Fruit fly (Drosophila melanogaster) whole organism, embryonic: ENCODE data around the gene fan.

ENCODE experiments used
- B-H2 ChIP-seq: fragments of 200-800 bp; sonication (Bioruptor generic); optimal IDR thresholded peaks from 2 replicates; lab custom pipeline; 2018; ENCODE audit warnings: missing biosample characterization, mild to moderate bottlenecking, missing genetic modification characterization
- CG10366 ChIP-seq: fragments of 200-800 bp; sonication (Bioruptor generic); IDR thresholded peaks from 2 replicates; pipeline ENCODE4 v1.3.6; 2022; ENCODE audit warnings: missing biosample characterization, missing genetic modification characterization
- CG10431 ChIP-seq: fragments of 200-800 bp; sonication (Bioruptor generic); optimal IDR thresholded peaks from 3 replicates; lab custom pipeline; 2018; ENCODE audit warnings: missing biosample characterization, mild to moderate bottlenecking, missing genetic modification characterization
- CG11456 ChIP-seq: fragments of 200-800 bp; sonication (Bioruptor generic); IDR thresholded peaks from 3 replicates; pipeline ENCODE4 v1.3.6; 2022; ENCODE audit warnings: missing biosample characterization, missing genetic modification characterization
- CG11696 ChIP-seq: fragments of 200-800 bp; sonication (Bioruptor generic); IDR thresholded peaks from 2 replicates; pipeline ENCODE4 v1.3.6; 2022; ENCODE audit warnings: missing biosample characterization, missing genetic modification characterization
- CG14667 ChIP-seq: fragments of 200-800 bp; sonication (Bioruptor generic); IDR thresholded peaks from 2 replicates; pipeline ENCODE4 v1.3.6; 2022; ENCODE audit warnings: missing biosample characterization, missing genetic modification characterization
- CG15073 ChIP-seq: fragments of 200-800 bp; sonication (Bioruptor generic); optimal IDR thresholded peaks from 2 replicates; lab custom pipeline; 2016; ENCODE audit warnings: missing biosample characterization, missing genetic modification characterization
- CG15269 ChIP-seq: fragments of 200-800 bp; sonication (Bioruptor generic); optimal IDR thresholded peaks from 2 replicates; lab custom pipeline; 2018; ENCODE audit warnings: missing biosample characterization, mild to moderate bottlenecking, missing genetic modification characterization, moderate library complexity
- CG15514 ChIP-seq: fragments of 200-800 bp; sonication (Bioruptor generic); optimal IDR thresholded peaks from 3 replicates; lab custom pipeline; 2017; ENCODE audit warnings: missing biosample characterization, missing genetic modification characterization, mild to moderate bottlenecking, moderate library complexity, missing genetic modification reagents
- CG16863 ChIP-seq: fragments of 200-800 bp; sonication (Bioruptor generic); optimal IDR thresholded peaks from 3 replicates; lab custom pipeline; 2016; ENCODE audit warnings: missing biosample characterization, missing genetic modification characterization
- CG17912 ChIP-seq: fragments of 200-800 bp; sonication (Bioruptor generic); optimal IDR thresholded peaks from 2 replicates; lab custom pipeline; 2018; ENCODE audit warnings: missing biosample characterization, mild to moderate bottlenecking, missing genetic modification characterization
- CG18011 ChIP-seq: fragments of 200-800 bp; sonication (Bioruptor generic); optimal IDR thresholded peaks from 2 replicates; lab custom pipeline; 2017; ENCODE audit warnings: missing biosample characterization, missing genetic modification characterization, mild to moderate bottlenecking, moderate library complexity, missing genotype
- CG18764 ChIP-seq: fragments of 200-800 bp; sonication (Bioruptor generic); optimal IDR thresholded peaks from 3 replicates; lab custom pipeline; 2016; ENCODE audit warnings: missing biosample characterization, missing genetic modification characterization
- CG2199 ChIP-seq: fragments of 200-800 bp; sonication (Bioruptor generic); IDR thresholded peaks from 3 replicates; pipeline ENCODE4 v1.3.6; 2022; ENCODE audit warnings: missing biosample characterization, missing genetic modification characterization
- CG2875 ChIP-seq: fragments of 200-800 bp; sonication (Bioruptor generic); optimal IDR thresholded peaks from 2 replicates; lab custom pipeline; 2017; ENCODE audit warnings: missing biosample characterization, mild to moderate bottlenecking, missing genetic modification characterization, missing genetic modification reagents
- CG31224 ChIP-seq: fragments of 200-800 bp; sonication (Bioruptor generic); IDR thresholded peaks from 2 replicates; pipeline ENCODE4 v1.3.6; 2022; ENCODE audit warnings: missing biosample characterization, missing genetic modification characterization
- CG32532 ChIP-seq: fragments of 200-800 bp; sonication (Bioruptor generic); IDR thresholded peaks from 2 replicates; pipeline ENCODE4 v1.3.6; 2022; ENCODE audit warnings: missing biosample characterization, missing genetic modification characterization
- CG32767 ChIP-seq: fragments of 200-800 bp; sonication (Bioruptor generic); IDR thresholded peaks from 2 replicates; pipeline ENCODE4 v1.3.6; 2022; ENCODE audit warnings: missing biosample characterization, missing genetic modification characterization
- CG33557 ChIP-seq: fragments of 200-800 bp; sonication (Bioruptor generic); optimal IDR thresholded peaks from 2 replicates; lab custom pipeline; 2019; ENCODE audit warnings: missing biosample characterization, mild to moderate bottlenecking, missing genetic modification characterization, moderate library complexity
- CG34376 ChIP-seq: fragments of 200-800 bp; sonication (Bioruptor generic); optimal IDR thresholded peaks from 2 replicates; lab custom pipeline; 2018; ENCODE audit warnings: missing biosample characterization, mild to moderate bottlenecking, missing genetic modification characterization
- CG3847 ChIP-seq: fragments of 200-800 bp; sonication (Bioruptor generic); IDR thresholded peaks from 2 replicates; pipeline ENCODE4 v1.3.6; 2022; ENCODE audit warnings: missing biosample characterization, missing genetic modification characterization
- CG5245 ChIP-seq: fragments of 200-800 bp; sonication (Bioruptor generic); optimal IDR thresholded peaks from 3 replicates; lab custom pipeline; 2016; ENCODE audit warnings: missing biosample characterization, missing genetic modification characterization
- CG7839 ChIP-seq: fragments of 200-800 bp; sonication (Bioruptor generic); optimal IDR thresholded peaks from 3 replicates; lab custom pipeline; 2018; ENCODE audit warnings: missing biosample characterization, mild to moderate bottlenecking, missing genetic modification characterization, moderate library complexity
- CG8290 ChIP-seq, 3 experiments: fragments of 200-800 bp; sonication (Bioruptor generic); optimal IDR thresholded peaks; 2 replicates each; lab custom pipeline; 2016 to 2019; ENCODE audit warnings: missing biosample characterization in 3 of 3, missing genetic modification characterization in 3 of 3, mild to moderate bottlenecking in 2 of 3, moderate library complexity in 1 of 3
- CG8924 ChIP-seq: fragments of 200-800 bp; optimal IDR thresholded peaks from 3 replicates; lab custom pipeline; 2019; ENCODE audit warnings: missing biosample characterization, mild to moderate bottlenecking, missing genetic modification characterization, moderate library complexity
- CG9215 ChIP-seq: fragments of 200-800 bp; sonication (Bioruptor generic); IDR thresholded peaks from 2 replicates; pipeline ENCODE4 v1.3.6; 2022; ENCODE audit warnings: missing biosample characterization, missing genetic modification characterization
- CG9876 ChIP-seq: fragments of 200-800 bp; sonication (Bioruptor generic); optimal IDR thresholded peaks from 2 replicates; lab custom pipeline; 2016; ENCODE audit warnings: missing biosample characterization, missing genetic modification characterization
- Camta ChIP-seq: fragments of 200-800 bp; sonication (Bioruptor generic); optimal IDR thresholded peaks from 2 replicates; lab custom pipeline; 2016; ENCODE audit warnings: missing biosample characterization, missing genetic modification characterization
- Dip2 ChIP-seq: fragments of 200-800 bp; sonication (Bioruptor generic); IDR thresholded peaks from 2 replicates; pipeline ENCODE4 v1.3.6; 2022; ENCODE audit warnings: missing biosample characterization, missing genetic modification characterization
- Doc3 ChIP-seq: fragments of 200-800 bp; sonication (Bioruptor generic); IDR thresholded peaks from 3 replicates; pipeline ENCODE4 v1.3.6; 2022; ENCODE audit warnings: missing biosample characterization, missing genetic modification characterization; ENCODE audit not compliant: partially characterized antibody
- Fer1 ChIP-seq: fragments of 200-800 bp; sonication (Bioruptor generic); optimal IDR thresholded peaks from 2 replicates; lab custom pipeline; 2017; ENCODE audit warnings: missing biosample characterization, mild to moderate bottlenecking, missing genetic modification characterization
- Gug ChIP-seq: fragments of 200-800 bp; sonication (Bioruptor generic); IDR thresholded peaks from 4 replicates; pipeline ENCODE4 v1.3.6; 2022; ENCODE audit warnings: missing biosample characterization, missing genetic modification characterization
- Hr39 ChIP-seq: fragments of >200 bp; optimal IDR thresholded peaks from 2 replicates; lab custom pipeline; 2017
- NC2β ChIP-seq: fragments of 200-800 bp; sonication (Bioruptor generic); optimal IDR thresholded peaks from 2 replicates; lab custom pipeline; 2016; ENCODE audit warnings: missing biosample characterization, missing genetic modification characterization
- Sox102F ChIP-seq: fragments of 200-800 bp; sonication (Bioruptor generic); optimal IDR thresholded peaks from 2 replicates; lab custom pipeline; 2018; ENCODE audit warnings: missing biosample characterization, mild to moderate bottlenecking, missing genetic modification characterization, moderate library complexity
- abd-A ChIP-seq: fragments of 200-800 bp; sonication (Bioruptor generic); optimal IDR thresholded peaks from 3 replicates; lab custom pipeline; 2019; ENCODE audit warnings: missing biosample characterization, mild to moderate bottlenecking, missing genetic modification characterization, moderate library complexity
- ap ChIP-seq: fragments of 200-800 bp; sonication (Bioruptor generic); IDR thresholded peaks from 2 replicates; pipeline ENCODE4 v1.3.6; 2022; ENCODE audit warnings: missing biosample characterization, missing genetic modification characterization
- ase ChIP-seq: fragments of 200-800 bp; sonication (Bioruptor generic); IDR thresholded peaks from 3 replicates; pipeline ENCODE4 v1.3.6; 2022; ENCODE audit warnings: missing biosample characterization, missing genetic modification characterization
- bbx ChIP-seq: fragments of 200-800 bp; sonication (Bioruptor generic); IDR thresholded peaks from 2 replicates; pipeline ENCODE4 v1.3.6; 2022; ENCODE audit warnings: missing biosample characterization, missing genetic modification characterization; ENCODE audit not compliant: partially characterized antibody
- cad ChIP-seq: fragments of >200 bp; optimal IDR thresholded peaks from 2 replicates; lab custom pipeline; 2017; ENCODE audit warnings: missing biosample characterization, missing genetic modification characterization
- caup ChIP-seq: fragments of 200-800 bp; sonication (Bioruptor generic); optimal IDR thresholded peaks from 3 replicates; lab custom pipeline; 2017; ENCODE audit warnings: missing biosample characterization, mild to moderate bottlenecking, missing genetic modification characterization, moderate library complexity; ENCODE audit not compliant: severe bottlenecking
- crol ChIP-seq: fragments of 200-800 bp; sonication (Bioruptor generic); IDR thresholded peaks from 2 replicates; pipeline ENCODE4 v1.3.6; 2022; ENCODE audit warnings: missing biosample characterization, missing genetic modification characterization
- gem ChIP-seq: fragments of 200-800 bp; sonication (Bioruptor generic); optimal IDR thresholded peaks from 2 replicates; lab custom pipeline; 2019; ENCODE audit warnings: missing biosample characterization, mild to moderate bottlenecking, missing genetic modification characterization, moderate library complexity
- gsb-n ChIP-seq: fragments of 200-800 bp; sonication (Bioruptor generic); optimal IDR thresholded peaks from 3 replicates; lab custom pipeline; 2018; ENCODE audit warnings: missing biosample characterization, mild to moderate bottlenecking, missing genetic modification characterization
- otp ChIP-seq: fragments of 200-800 bp; sonication (Bioruptor generic); IDR thresholded peaks from 3 replicates; pipeline ENCODE4, ENCODE4 v1.3.6; 2022; ENCODE audit warnings: missing biosample characterization, missing genetic modification characterization
- p53 ChIP-seq: fragments of 200-800 bp; sonication (Bioruptor generic); optimal IDR thresholded peaks from 2 replicates; lab custom pipeline; 2016; ENCODE audit warnings: missing biosample characterization, missing genetic modification characterization
- sd ChIP-seq: fragments of 200-800 bp; sonication (Bioruptor generic); optimal IDR thresholded peaks from 3 replicates; lab custom pipeline; 2018; ENCODE audit warnings: missing biosample characterization, mild to moderate bottlenecking, missing genetic modification characterization, moderate library complexity
- slp2 ChIP-seq: fragments of 200-800 bp; sonication (Bioruptor generic); optimal IDR thresholded peaks from 2 replicates; lab custom pipeline; 2016; ENCODE audit warnings: missing biosample characterization, missing genetic modification characterization
- so ChIP-seq: fragments of 200-800 bp; sonication (Bioruptor generic); IDR thresholded peaks from 3 replicates; pipeline ENCODE4 v1.3.6; 2022; ENCODE audit warnings: missing biosample characterization, missing genetic modification characterization
- toy ChIP-seq: fragments of 200-800 bp; sonication (Bioruptor generic); IDR thresholded peaks from 2 replicates; pipeline ENCODE4 v1.3.6; 2022; ENCODE audit warnings: missing biosample characterization, missing genetic modification characterization
- tup ChIP-seq: fragments of 200-800 bp; sonication (Bioruptor generic); optimal IDR thresholded peaks from 2 replicates; lab custom pipeline; 2016; ENCODE audit warnings: missing biosample characterization, mild to moderate bottlenecking, missing genetic modification characterization, moderate library complexity
- wor ChIP-seq: fragments of 200-800 bp; sonication (Bioruptor generic); IDR thresholded peaks from 2 replicates; pipeline ENCODE4 v1.3.6; 2022; ENCODE audit warnings: missing biosample characterization, missing genetic modification characterization

fan gene

dm6 chr3L:8110171-8110570 lies 1.2 kb downstream of the fan start, which contains the start of gene Nulp1 (continued):
- TF ChIP-seq CG31224 (GFP tag; lab: Robert Waterston, UW) (no peak), toy (GFP tag; lab: Robert Waterston, UW) (no peak), p53 (GFP tag; lab: Kevin White, UChicago) (no peak), CG11696 (GFP tag; lab: Robert Waterston, UW) (no peak), CG32767 (GFP tag; lab: Robert Waterston, UW) (no peak), CG15514 (GFP tag; lab: Kevin White, UChicago) (peak; percentile 60), CG9215 (GFP tag; lab: Robert Waterston, UW) (no peak), Sox102F (no peak), Fer1 (GFP tag; lab: Kevin White, UChicago) (peak; percentile 49), B-H2 (no peak), CG9876 (GFP tag; lab: Kevin White, UChicago) (no peak), CG32532 (GFP tag; lab: Robert Waterston, UW) (no peak), CG18011 (no peak), CG8924 (tag; lab: Kevin White, UChicago) (no peak), CG14667 (GFP tag; lab: Robert Waterston, UW) (no peak), sd (tag; lab: Kevin White, UChicago) (no peak), CG16863 (GFP tag; lab: Kevin White, UChicago) (no peak), CG10431 (GFP tag; lab: Kevin White, UChicago) (no peak), gem (tag; lab: Kevin White, UChicago) (no peak), CG15073 (GFP tag; lab: Kevin White, UChicago) (no peak), so (no peak), ap (GFP tag; lab: Robert Waterston, UW) (no peak), CG17912 (no peak), CG10366 (GFP tag; lab: Robert Waterston, UW) (no peak), Dip2 (GFP tag; lab: Robert Waterston, UW) (no peak), caup (no peak), CG15269 (tag; lab: Kevin White, UChicago) (no peak), ase (GFP tag; lab: Robert Waterston, UW) (no peak), tup (no peak), Hr39 (lab: Kevin White, UChicago) (no peak), CG8290 (GFP tag; optimal IDR thresholded peaks at IDR 0.05; lab: Kevin White, UChicago) (no peak), CG8290 (tag; optimal IDR thresholded peaks at IDR 0.05; lab: Kevin White, UChicago) (peak in 1 of 2 experiments; percentile 67), CG3847 (peak; percentile 65), wor (GFP tag; lab: Robert Waterston, UW) (no peak), slp2 (GFP tag; lab: Kevin White, UChicago) (no peak), CG2199 (GFP tag; lab: Robert Waterston, UW) (no peak), otp (GFP tag; lab: Robert Waterston, UW) (no peak), abd-A (tag; lab: Kevin White, UChicago) (no peak), CG11456 (peak; percentile 7; the same call in 2 of the 3 replicates), CG33557 (no peak), gsb-n (tag; lab: Kevin White, UChicago) (no peak), cad (GFP tag; lab: Kevin White, UChicago) (no peak), bbx (GFP tag; lab: Robert Waterston, UW) (peak; percentile 55), Gug (GFP tag; lab: Robert Waterston, UW) (no peak), Camta (GFP tag; lab: Kevin White, UChicago) (no peak), crol (GFP tag; lab: Robert Waterston, UW) (no peak), CG18764 (GFP tag; lab: Kevin White, UChicago) (no peak), NC2β (GFP tag; lab: Kevin White, UChicago) (no peak), CG34376 (GFP tag; lab: Kevin White, UChicago) (no peak), CG5245 (GFP tag; lab: Kevin White, UChicago) (no peak), Doc3 (GFP tag; lab: Robert Waterston, UW) (no peak), CG2875 (GFP tag; lab: Kevin White, UChicago) (no peak), CG7839 (tag; lab: Kevin White, UChicago) (no peak)
